Worm (Caenorhabditis elegans) whole organism, L1 larva: ENCODE results near the gene F40F12.9.

ENCODE experiments used
- nhr-237 ChIP-seq: fragments of 150-350 bp; optimal IDR thresholded peaks from 2 replicates; lab custom pipeline; 2014; ENCODE audit warnings: missing biosample characterization, missing genetic modification characterization
- snpc-4 ChIP-seq: fragments of 150-350 bp; optimal IDR thresholded peaks from 2 replicates; lab custom pipeline; 2014; ENCODE audit warnings: missing biosample characterization, missing genetic modification characterization

DNA sequence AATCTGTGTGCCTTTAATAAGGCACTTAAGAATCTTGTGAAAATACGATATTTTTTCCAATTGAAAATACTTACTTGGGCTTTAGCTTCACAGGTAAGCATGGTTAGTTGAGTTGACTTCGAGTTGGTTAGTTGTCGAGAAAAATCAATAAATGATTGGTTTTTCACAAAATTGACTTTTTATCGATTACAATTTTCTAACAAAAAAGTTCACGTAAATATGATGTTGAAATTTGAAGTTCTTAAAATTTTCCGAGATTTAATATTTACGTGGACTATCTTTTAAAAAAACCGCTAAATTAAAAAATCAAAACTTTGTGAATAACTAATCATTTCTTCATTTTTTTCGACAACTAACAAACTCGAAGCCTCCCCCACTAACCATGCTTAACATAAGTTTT lies 9.6 kb downstream of the F40F12.9 start, which contains the start of gene F40F12.3:
- no peak for TF ChIP-seq nhr-237
- no peak for TF ChIP-seq snpc-4
